Worm (Caenorhabditis elegans): ENCODE results near the gene ccch-1.

The ccch-1 gene

DNA sequence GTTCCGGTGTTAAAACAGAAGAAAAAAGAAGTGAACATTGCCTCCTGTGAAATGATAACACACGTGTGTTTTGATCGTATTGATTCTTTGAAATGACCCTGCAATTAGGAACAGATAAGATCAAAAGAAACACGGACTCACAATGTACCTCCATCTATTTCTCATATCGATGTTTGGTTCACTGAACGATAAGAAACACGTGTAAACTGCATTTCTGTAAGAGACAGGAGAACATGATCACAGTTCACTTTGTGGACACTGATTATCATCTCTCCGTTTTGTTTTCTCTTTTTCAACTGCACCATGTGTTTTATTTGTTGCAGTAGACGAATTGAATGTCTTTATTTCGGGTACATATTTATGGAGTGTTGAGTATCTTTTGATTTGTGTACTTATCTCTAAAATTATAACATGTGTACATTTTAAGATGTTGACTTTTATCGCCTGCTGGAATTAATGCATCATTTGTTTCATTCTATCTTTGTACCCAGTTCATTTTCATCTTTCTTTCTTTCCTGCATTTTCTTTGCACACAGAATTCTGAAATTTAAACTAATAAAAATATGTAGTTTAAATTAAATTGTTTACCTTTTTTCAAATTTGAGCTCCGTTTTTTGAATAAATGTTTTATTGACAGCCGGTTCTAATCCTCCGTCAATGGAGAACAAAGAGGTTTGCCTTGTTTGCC is 45.3 kb downstream of the ccch-1 start, which contains the start of the genes H12C20.7 and nhr-68:
Gene H12C20.7, minus strand, starts transcription at position 188 of the 688 bp plus-strand sequence.
Gene nhr-68, plus strand, starts transcription at position 638 of the 688 bp plus-strand sequence.
- no peak for TF ChIP-seq flt-1 (GFP tag; IDR thresholded peaks at IDR 0.05)
- no peak for TF ChIP-seq klf-2 (GFP tag; conservative IDR thresholded peaks at IDR 0.05)
- no peak for TF ChIP-seq med-1 (GFP tag; optimal IDR thresholded peaks at IDR 0.05; ENCODE audit: insufficient read depth)
- TF ChIP-seq ztf-29 (GFP tag; IDR thresholded peaks at IDR 0.05) = no peak

DNA sequence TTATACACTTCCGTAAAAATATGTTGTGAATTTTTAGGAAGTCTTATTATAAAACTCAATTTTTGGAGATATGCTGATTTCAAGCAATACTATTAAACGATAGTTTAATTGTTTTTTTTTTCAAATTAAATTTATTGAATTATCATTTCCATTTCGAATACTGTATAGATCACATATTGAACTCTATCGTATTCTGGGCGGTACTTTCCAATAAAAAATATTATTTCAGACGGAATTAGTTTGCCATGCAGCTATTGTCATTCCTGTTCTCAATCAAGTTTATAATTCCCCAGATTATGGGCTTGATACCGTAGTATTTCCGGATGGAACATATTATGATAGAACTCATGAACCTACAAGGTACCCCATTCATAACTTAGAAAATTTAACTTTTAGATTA is 46.9 kb downstream of the ccch-1 start:
- no peak for TF ChIP-seq T22C8.4 (GFP tag; IDR thresholded peaks at IDR 0.05)
- TF ChIP-seq tab-1 (GFP tag; IDR thresholded peaks at IDR 0.05) = no peak
- TF ChIP-seq ztf-23 (GFP tag; IDR thresholded peaks at IDR 0.05) = no peak
- TF ChIP-seq ref-1 (GFP tag; conservative IDR thresholded peaks at IDR 0.05) = no peak
- no peak for TF ChIP-seq flt-1 (GFP tag; IDR thresholded peaks at IDR 0.05)
- no peak for TF ChIP-seq ztf-29 (GFP tag; IDR thresholded peaks at IDR 0.05)
- TF ChIP-seq cog-1 (tag; optimal IDR thresholded peaks at IDR 0.05) = no peak
- no peak for TF ChIP-seq klf-2 (GFP tag; conservative IDR thresholded peaks at IDR 0.05)
- TF ChIP-seq med-1 (GFP tag; optimal IDR thresholded peaks at IDR 0.05; ENCODE audit: insufficient read depth) = no peak

DNA sequence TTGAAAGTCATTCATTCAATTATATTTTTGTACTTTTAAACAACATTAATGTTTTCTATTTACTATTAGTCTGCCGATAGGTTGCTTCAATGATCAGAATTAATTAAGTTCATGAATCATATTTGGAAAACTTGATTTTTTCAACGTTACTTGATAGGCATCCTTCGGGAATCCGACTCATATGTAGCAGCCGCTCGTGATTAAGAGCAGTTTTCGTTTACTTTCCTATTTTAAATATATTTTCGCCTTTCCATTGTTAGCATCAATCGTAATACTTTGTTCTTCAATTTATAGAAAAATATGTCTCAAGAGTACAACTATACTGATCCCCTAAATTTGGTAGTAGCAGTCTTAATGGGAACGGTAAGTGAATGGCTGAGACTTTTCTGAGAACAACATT is 53.2 kb downstream of the ccch-1 start, which contains the start of gene srx-90:
Gene srx-90, plus strand, starts transcription at position 301 of the 400 bp plus-strand sequence.
- TF ChIP-seq ztf-23 (GFP tag; IDR thresholded peaks at IDR 0.05) (no peak), ztf-29 (GFP tag; IDR thresholded peaks at IDR 0.05) (no peak), flt-1 (GFP tag; IDR thresholded peaks at IDR 0.05) (no peak), T22C8.4 (GFP tag; IDR thresholded peaks at IDR 0.05) (no peak), cog-1 (tag; optimal IDR thresholded peaks at IDR 0.05) (no peak), tab-1 (GFP tag; IDR thresholded peaks at IDR 0.05) (no peak), klf-2 (GFP tag; conservative IDR thresholded peaks at IDR 0.05) (no peak), med-1 (GFP tag; optimal IDR thresholded peaks at IDR 0.05; ENCODE audit: insufficient read depth) (no peak), ref-1 (GFP tag; conservative IDR thresholded peaks at IDR 0.05) (no peak)

DNA sequence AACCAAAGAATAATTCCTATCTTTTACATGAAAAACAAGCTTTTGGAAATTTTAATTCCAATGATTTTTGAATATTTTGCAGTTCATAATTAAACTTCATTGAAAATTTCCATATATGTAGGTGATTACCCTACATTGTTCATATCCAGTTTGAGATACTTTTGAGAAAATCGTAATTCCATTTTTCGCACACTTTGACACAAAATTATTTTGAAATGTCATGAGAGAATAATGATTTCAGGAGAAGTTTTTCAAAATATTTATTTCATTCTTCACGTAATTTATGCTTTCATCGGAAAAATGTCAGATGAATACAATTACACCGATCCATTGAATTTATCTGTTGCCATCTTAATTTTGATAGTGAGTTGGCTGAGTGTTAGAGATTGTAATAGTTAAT is 55.6 kb downstream of the ccch-1 start, which contains the start of gene srx-88:
Gene srx-88, plus strand, starts transcription at position 301 of the 400 bp plus-strand sequence.
- TF ChIP-seq cog-1 (tag; optimal IDR thresholded peaks at IDR 0.05) (no peak), ref-1 (GFP tag; conservative IDR thresholded peaks at IDR 0.05) (no peak), T22C8.4 (GFP tag; IDR thresholded peaks at IDR 0.05) (no peak), med-1 (GFP tag; optimal IDR thresholded peaks at IDR 0.05; ENCODE audit: insufficient read depth) (no peak), ztf-23 (GFP tag; IDR thresholded peaks at IDR 0.05) (no peak)

DNA sequence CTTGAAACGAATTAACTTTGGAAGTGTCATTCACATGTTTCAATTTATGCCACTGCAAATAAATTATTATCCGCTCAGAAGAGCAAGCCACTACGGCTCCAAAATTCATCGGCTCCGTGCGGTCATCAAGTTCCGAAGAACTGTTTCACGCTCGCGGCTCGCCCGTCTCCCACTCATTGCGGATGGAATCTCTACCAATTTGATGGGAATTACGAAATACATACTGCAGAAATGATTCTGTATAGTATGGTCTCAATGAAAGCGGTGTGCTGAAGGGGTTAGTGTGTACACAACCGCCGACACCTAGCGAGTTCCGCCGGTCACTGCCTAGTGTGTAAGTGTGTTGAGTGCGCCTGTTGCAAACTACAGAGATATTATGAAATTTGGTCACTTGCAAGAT is 57.5 kb downstream of the ccch-1 start:
- TF ChIP-seq ref-1 (GFP tag; conservative IDR thresholded peaks at IDR 0.05) (no peak), flt-1 (GFP tag; IDR thresholded peaks at IDR 0.05) (no peak), T22C8.4 (GFP tag; IDR thresholded peaks at IDR 0.05) (no peak), ztf-29 (GFP tag; IDR thresholded peaks at IDR 0.05) (no peak), ztf-23 (GFP tag; IDR thresholded peaks at IDR 0.05) (no peak), cog-1 (tag; optimal IDR thresholded peaks at IDR 0.05) (no peak), med-1 (GFP tag; optimal IDR thresholded peaks at IDR 0.05; ENCODE audit: insufficient read depth) (no peak), klf-2 (GFP tag; conservative IDR thresholded peaks at IDR 0.05) (no peak), tab-1 (GFP tag; IDR thresholded peaks at IDR 0.05) (no peak)

DNA sequence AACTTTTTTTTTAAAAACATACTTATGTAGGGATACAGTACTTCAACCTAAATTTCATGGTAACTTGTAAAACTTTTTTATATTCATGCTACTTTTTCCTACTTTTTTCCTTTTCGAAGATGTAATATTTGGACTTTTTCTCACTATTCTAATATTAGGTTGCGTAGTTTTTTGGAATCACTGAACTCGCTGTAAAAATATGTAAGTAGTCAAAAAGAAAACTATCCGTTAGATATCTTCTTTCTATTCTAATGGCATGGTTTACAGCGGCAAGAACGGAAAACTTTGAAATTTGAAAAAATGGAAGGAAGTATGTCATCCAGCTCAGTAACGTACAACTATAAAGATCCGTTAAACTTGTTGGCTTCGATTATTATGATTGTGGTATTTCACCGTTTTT is 61.8 kb downstream of the ccch-1 start, which contains the start of gene srx-82:
Gene srx-82, plus strand, starts transcription at position 301 of the 400 bp plus-strand sequence.
- TF ChIP-seq flt-1 (GFP tag; IDR thresholded peaks at IDR 0.05) (no peak), ztf-23 (GFP tag; IDR thresholded peaks at IDR 0.05) (no peak), med-1 (GFP tag; optimal IDR thresholded peaks at IDR 0.05; ENCODE audit: insufficient read depth) (no peak), tab-1 (GFP tag; IDR thresholded peaks at IDR 0.05) (no peak), ref-1 (GFP tag; conservative IDR thresholded peaks at IDR 0.05) (no peak), ztf-29 (GFP tag; IDR thresholded peaks at IDR 0.05) (no peak), T22C8.4 (GFP tag; IDR thresholded peaks at IDR 0.05) (no peak)

All from whole organism, midembryonic.